Worm (Caenorhabditis elegans) whole organism, midembryonic: ENCODE results near the gene srj-1.

Experiments
- T22C8.4 ChIP-seq: fragments of 200-800 bp; sonication (Bioruptor generic); IDR thresholded peaks from 2 replicates; pipeline ENCODE4 v1.3.6; 2022; ENCODE audit warnings: missing genetic modification characterization, missing compliant biosample characterization
- cog-1 ChIP-seq: sonication (generic microtip); optimal IDR thresholded peaks from 2 replicates; lab custom pipeline; 2016; ENCODE audit warnings: missing genetic modification characterization, missing compliant biosample characterization
- flt-1 ChIP-seq: fragments of 200-800 bp; sonication (Bioruptor generic); IDR thresholded peaks from 2 replicates; pipeline ENCODE4 v1.3.6; 2022; ENCODE audit warnings: missing genetic modification characterization, missing compliant biosample characterization
- klf-2 ChIP-seq: fragments of 200-800 bp; sonication (Bioruptor generic); conservative IDR thresholded peaks from 2 replicates; pipeline ENCODE4 v1.3.6; 2022; ENCODE audit warnings: missing genetic modification reagents, missing genetic modification characterization, missing compliant biosample characterization
- med-1 ChIP-seq: sonication (generic microtip); optimal IDR thresholded peaks from 2 replicates; lab custom pipeline; 2017; ENCODE audit warnings: missing genetic modification characterization, mild to moderate bottlenecking, missing compliant biosample characterization, antibody characterized with exemption, missing genetic modification reagents; ENCODE audit not compliant: insufficient read depth
- ref-1 ChIP-seq: fragments of 200-800 bp; sonication (Bioruptor generic); conservative IDR thresholded peaks from 2 replicates; pipeline ENCODE4 v1.3.6; 2022; ENCODE audit warnings: missing genetic modification reagents, missing genetic modification characterization, missing compliant biosample characterization
- tab-1 ChIP-seq: fragments of 200-800 bp; sonication (Bioruptor generic); IDR thresholded peaks from 2 replicates; pipeline ENCODE4 v1.3.6; 2022; ENCODE audit warnings: missing genetic modification characterization, missing compliant biosample characterization
- ztf-23 ChIP-seq: fragments of 200-800 bp; sonication (Bioruptor generic); IDR thresholded peaks from 2 replicates; pipeline ENCODE4 v1.3.6; 2022; ENCODE audit warnings: missing genetic modification reagents, missing genetic modification characterization, missing compliant biosample characterization
- ztf-29 ChIP-seq: fragments of 200-800 bp; sonication (Bioruptor generic); IDR thresholded peaks from 2 replicates; pipeline ENCODE4 v1.3.6; 2022; ENCODE audit warnings: missing genetic modification reagents, missing genetic modification characterization, missing compliant biosample characterization

DNA sequence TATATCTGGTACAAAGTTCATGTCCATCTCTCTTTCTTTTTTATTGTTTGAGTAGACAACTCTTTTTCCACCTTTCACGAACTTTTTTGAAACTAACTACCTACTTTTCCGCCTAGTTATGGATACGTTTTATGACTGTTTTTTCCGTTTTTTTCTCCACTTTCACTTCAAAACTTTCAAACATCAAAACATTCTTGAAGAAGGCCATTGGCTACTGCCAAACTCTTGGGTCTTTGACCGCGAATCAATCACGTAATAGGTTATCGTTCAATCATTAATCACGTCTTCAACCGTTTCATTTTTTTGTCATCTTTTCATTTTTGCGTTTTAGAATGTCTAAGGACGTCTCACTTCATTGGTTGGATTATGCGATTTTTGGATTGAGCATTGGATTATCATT lies 28.1 kb downstream of the srj-1 start, which contains the start of gene slc-5A12:
- no peak for TF ChIP-seq flt-1 (GFP tag; lab: Robert Waterston, UW)
- no peak for TF ChIP-seq ztf-29
- no peak for TF ChIP-seq cog-1
- TF ChIP-seq ref-1 (GFP tag; lab: Robert Waterston, UW), result no peak
- no peak for TF ChIP-seq tab-1 (GFP tag; lab: Robert Waterston, UW)
- TF ChIP-seq klf-2 (GFP tag; lab: Robert Waterston, UW), result no peak
- no peak for TF ChIP-seq med-1 (GFP tag; lab: Kevin White, UChicago)
- no peak for TF ChIP-seq T22C8.4 (GFP tag; lab: Robert Waterston, UW)
- TF ChIP-seq ztf-23 (GFP tag; lab: Robert Waterston, UW), result no peak
